Worm (Caenorhabditis elegans): ENCODE data around the gene R07A4.3.
A peak's percentile ranks its signal among the peaks of the same experiment; 100 is the strongest.

Gene R07A4.3

DNA sequence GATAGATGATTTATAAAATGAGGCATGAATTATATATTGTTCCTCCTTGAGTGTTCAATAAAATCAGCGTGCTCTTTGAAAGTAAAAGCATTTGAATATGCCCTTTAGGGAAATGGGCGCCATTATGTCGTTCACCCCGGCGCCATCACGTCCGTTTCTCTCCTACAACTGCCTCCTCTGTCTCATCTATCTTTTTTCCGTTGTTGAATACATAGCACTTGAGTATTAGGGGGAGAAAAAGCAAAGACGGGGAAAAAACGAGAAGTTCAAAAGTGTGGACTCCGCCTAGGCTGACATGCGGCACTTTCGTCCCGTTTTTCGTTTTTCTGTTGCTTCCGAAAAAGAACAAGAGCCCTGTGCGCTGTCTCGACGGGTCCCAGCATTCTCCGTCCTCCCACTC is 14.2 kb downstream of the R07A4.3 start:
- TF ChIP-seq dsc-1 (tag; optimal IDR thresholded peaks at IDR 0.05) (no peak), zag-1 (tag; optimal IDR thresholded peaks at IDR 0.05) (no peak), blmp-1 (tag; optimal IDR thresholded peaks at IDR 0.05) (peak; percentile 72), zip-4 (GFP tag; optimal IDR thresholded peaks at IDR 0.05) (no peak), pqm-1 (tag; optimal IDR thresholded peaks at IDR 0.05) (no peak), nhr-84 (tag; optimal IDR thresholded peaks at IDR 0.05) (no peak), mep-1 (tag; optimal IDR thresholded peaks at IDR 0.05) (no peak), fkh-10 (GFP tag; optimal IDR thresholded peaks at IDR 0.05) (no peak), lin-14 (GFP tag; optimal IDR thresholded peaks at IDR 0.05) (peak; percentile 24), ceh-88 (GFP tag; IDR thresholded peaks at IDR 0.05) (0 out of 2 replicates have a peak, but pooled peaks have one; percentile 26), jun-1 (tag; optimal IDR thresholded peaks at IDR 0.05) (no peak)

DNA sequence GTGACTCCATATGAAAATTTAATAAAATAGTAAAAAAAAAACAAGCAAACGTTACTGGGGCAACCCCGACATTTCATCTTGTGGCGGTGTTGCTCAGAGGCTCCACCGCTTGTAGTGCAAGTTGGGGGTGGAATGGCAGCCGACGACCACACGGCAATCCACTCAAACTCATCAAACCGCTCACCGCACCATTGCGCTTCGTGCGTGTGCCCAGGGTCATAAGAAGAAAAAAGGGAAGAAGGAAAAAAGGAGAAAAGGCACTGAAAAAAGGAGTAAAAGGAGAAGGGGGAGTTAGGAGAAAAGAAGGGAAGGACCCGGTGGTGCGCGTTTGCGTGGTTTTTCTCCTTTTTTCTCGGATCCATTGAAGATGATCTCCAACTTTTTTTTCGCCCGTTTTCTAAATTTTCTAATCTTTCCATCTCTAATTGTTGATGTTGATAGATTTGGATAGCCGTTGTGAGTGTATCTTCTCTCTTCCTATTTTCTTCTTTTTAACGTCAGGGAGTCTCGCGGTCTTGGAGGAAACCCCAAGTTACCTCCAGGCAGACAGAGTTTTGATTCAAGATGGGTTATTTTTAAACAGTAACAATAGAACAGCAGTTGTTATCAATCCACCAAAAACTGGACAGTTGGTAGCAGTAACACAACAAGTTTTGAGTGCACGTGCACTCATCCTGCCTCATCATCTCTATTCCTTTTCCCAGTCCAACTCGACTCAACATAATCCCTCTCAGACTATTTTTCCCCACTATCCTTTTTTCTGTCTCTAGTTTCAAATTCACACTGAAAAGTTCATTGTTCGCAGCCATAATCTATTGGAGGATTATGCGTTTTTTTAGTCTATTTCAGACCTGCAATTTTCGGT is 15.0 kb downstream of the R07A4.3 start:
- TF ChIP-seq ceh-8 (GFP tag; optimal IDR thresholded peaks at IDR 0.05) = peak; percentile 6
- no peak for TF ChIP-seq unc-86 (tag; optimal IDR thresholded peaks at IDR 0.05)
- no peak for TF ChIP-seq nhr-12 (tag; optimal IDR thresholded peaks at IDR 0.05)
- TF ChIP-seq elt-3 (tag; optimal IDR thresholded peaks at IDR 0.05) = peak in 1 of 6 experiments; percentile 40
- peak; percentile 61 for TF ChIP-seq fkh-8 (tag; optimal IDR thresholded peaks at IDR 0.05)
- TF ChIP-seq snpc-4 (tag; optimal IDR thresholded peaks at IDR 0.05) = peak; percentile 3
- peak; percentile 71 for TF ChIP-seq lin-14 (GFP tag; optimal IDR thresholded peaks at IDR 0.05)
- peak; percentile 43 for TF ChIP-seq fkh-10 (GFP tag; optimal IDR thresholded peaks at IDR 0.05)
- peak; percentile 40 for TF ChIP-seq egl-13 (tag; optimal IDR thresholded peaks at IDR 0.05)
- TF ChIP-seq blmp-1 (tag; optimal IDR thresholded peaks at IDR 0.05) = peak; percentile 55
- TF ChIP-seq sox-4 (tag; optimal IDR thresholded peaks at IDR 0.05) = no peak
- peak; percentile 33 for TF ChIP-seq nhr-71 (tag; optimal IDR thresholded peaks at IDR 0.05)
- peak; percentile 31 for TF ChIP-seq unc-130 (tag; optimal IDR thresholded peaks at IDR 0.05)
- TF ChIP-seq snu-23 (GFP tag; optimal IDR thresholded peaks at IDR 0.05) = peak; percentile 22
- peak in 2 of 3 experiments; percentile 25 to 42 for TF ChIP-seq ceh-82 (tag; optimal IDR thresholded peaks at IDR 0.05)
- TF ChIP-seq nhr-47 (tag; optimal IDR thresholded peaks at IDR 0.05) = peak; percentile 27
- peak; percentile 89 for TF ChIP-seq nhr-85 (tag)
- no peak for TF ChIP-seq fos-1 (tag; optimal IDR thresholded peaks at IDR 0.05)
- peak in 1 of 2 experiments; percentile 2 for TF ChIP-seq lin-35 (GFP tag; optimal IDR thresholded peaks at IDR 0.05)
- peak; percentile 8 for TF ChIP-seq rnt-1 (tag; optimal IDR thresholded peaks at IDR 0.05)
- TF ChIP-seq jun-1 (tag; optimal IDR thresholded peaks at IDR 0.05) = peak; percentile 5
- no peak for TF ChIP-seq nhr-77 (tag; optimal IDR thresholded peaks at IDR 0.05)
- TF ChIP-seq efl-1 (optimal IDR thresholded peaks at IDR 0.05) = no peak
- TF ChIP-seq efl-1 (GFP tag; optimal IDR thresholded peaks at IDR 0.05 in 1 of 2) = peak in 1 of 2 experiments; percentile 19
- no peak for TF ChIP-seq zag-1 (tag; optimal IDR thresholded peaks at IDR 0.05)
- peak; percentile 44 for TF ChIP-seq dsc-1 (tag; optimal IDR thresholded peaks at IDR 0.05)

DNA sequence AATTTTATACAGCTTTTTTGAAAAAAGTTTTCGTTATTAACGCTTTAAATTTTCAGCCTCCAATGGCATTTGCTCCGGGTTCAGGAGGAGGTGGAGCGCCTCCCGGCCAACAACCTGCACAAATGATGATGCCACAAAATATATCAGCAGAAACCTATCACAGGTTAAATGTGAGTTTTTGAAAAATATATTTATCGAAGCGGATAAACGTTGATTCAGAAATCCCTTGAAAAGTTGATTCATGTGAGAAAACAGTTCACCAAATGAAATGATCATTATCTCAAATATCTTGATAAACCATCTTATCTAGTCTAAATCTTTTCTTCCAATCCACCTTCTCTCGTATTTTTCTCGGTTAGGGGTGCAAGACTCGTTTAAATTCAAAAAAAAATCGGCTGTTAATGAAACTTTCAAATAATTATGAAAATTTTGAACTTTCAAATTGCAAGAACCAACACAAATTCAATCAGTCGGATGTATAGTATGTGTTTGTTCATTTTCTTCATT is 15.8 kb downstream of the R07A4.3 start, which contains the start of gene sma-9:
TSS of gene sma-9 (plus strand) at position 51 of the 507 bp plus-strand sequence.
- TF ChIP-seq nhr-85 (tag) (peak; percentile 91), hlh-17 (GFP tag; optimal IDR thresholded peaks at IDR 0.05; ENCODE audit: borderline replicate concordance) (no peak), lin-14 (GFP tag; optimal IDR thresholded peaks at IDR 0.05) (peak; percentile 41), lsy-2 (tag; optimal IDR thresholded peaks at IDR 0.05) (peak in 1 of 2 experiments; percentile 11), efl-3 (GFP tag; optimal IDR thresholded peaks at IDR 0.05) (peak; percentile 25), nhr-71 (tag; optimal IDR thresholded peaks at IDR 0.05) (peak; percentile 8), fos-1 (tag; optimal IDR thresholded peaks at IDR 0.05) (no peak), nhr-20 (tag; optimal IDR thresholded peaks at IDR 0.05) (peak; percentile 21), nhr-28 (tag; optimal IDR thresholded peaks at IDR 0.05) (no peak)
